Worm (Caenorhabditis elegans) whole organism, L3 larva: Measurements from ENCODE around the gene mboa-6.

Source experiments
- R02D3.7 ChIP-seq: fragments of 150-350 bp; optimal IDR thresholded peaks from 2 replicates; lab custom pipeline; 2014; ENCODE audit warnings: missing biosample characterization, missing genetic modification characterization
- aly-2 ChIP-seq: fragments of 150-350 bp; optimal IDR thresholded peaks from 2 replicates; lab custom pipeline; 2014; ENCODE audit warnings: missing biosample characterization, missing genetic modification characterization
- ama-1 ChIP-seq: fragments of 150-350 bp; optimal IDR thresholded peaks from 2 replicates; lab custom pipeline; 2018
- ceh-16 ChIP-seq: sonication (generic microtip); optimal IDR thresholded peaks from 2 replicates; lab custom pipeline; 2017; ENCODE audit warnings: missing biosample characterization, missing genetic modification characterization
- ceh-28 ChIP-seq: fragments of 150-350 bp; optimal IDR thresholded peaks from 2 replicates; lab custom pipeline; 2014; ENCODE audit warnings: missing biosample characterization, missing genetic modification reagents, missing genetic modification characterization
- ceh-82 ChIP-seq: fragments of 150-350 bp; optimal IDR thresholded peaks from 2 replicates; lab custom pipeline; 2014; ENCODE audit warnings: missing biosample characterization, missing genetic modification characterization
- ceh-9 ChIP-seq: sonication (generic microtip); optimal IDR thresholded peaks from 2 replicates; lab custom pipeline; 2018; ENCODE audit warnings: missing biosample characterization, missing genetic modification characterization
- egl-27 ChIP-seq: sonication (generic microtip); optimal IDR thresholded peaks from 4 replicates; lab custom pipeline; 2017; ENCODE audit warnings: missing biosample characterization, missing genetic modification reagents, missing genetic modification characterization
- elt-2 ChIP-seq: sonication (generic microtip); optimal IDR thresholded peaks from 2 replicates; lab custom pipeline; 2016; ENCODE audit warnings: missing genetic modification reagents, mild to moderate bottlenecking, missing genetic modification characterization, missing compliant biosample characterization
- elt-3 ChIP-seq, 3 experiments: fragments of 150-350 bp in 1 of 3; sonication (generic microtip) in 2 of 3; optimal IDR thresholded peaks; 2 replicates in 2 of 3; 4 replicates in 1 of 3; lab custom pipeline; 2014 to 2017; ENCODE audit warnings: missing biosample characterization in 3 of 3, missing genetic modification characterization in 3 of 3
- fkh-10 ChIP-seq: sonication (generic microtip); optimal IDR thresholded peaks from 2 replicates; lab custom pipeline; 2017; ENCODE audit warnings: missing biosample characterization, missing genetic modification reagents, missing genetic modification characterization
- fkh-2 ChIP-seq: fragments of 150-350 bp; optimal IDR thresholded peaks from 2 replicates; lab custom pipeline; 2014; ENCODE audit warnings: missing biosample characterization, missing genetic modification reagents, missing genetic modification characterization
- jun-1 ChIP-seq: fragments of 150-350 bp; optimal IDR thresholded peaks from 2 replicates; lab custom pipeline; 2014; ENCODE audit warnings: missing biosample characterization, missing genetic modification reagents, missing genetic modification characterization
- lin-15B ChIP-seq: fragments of 150-350 bp; optimal IDR thresholded peaks from 2 replicates; lab custom pipeline; 2014; ENCODE audit warnings: missing biosample characterization, missing genetic modification characterization
- lin-39 ChIP-seq: fragments of 150-350 bp; optimal IDR thresholded peaks from 2 replicates; lab custom pipeline; 2018; ENCODE audit warnings: missing biosample characterization, missing genetic modification reagents, missing genetic modification characterization
- lsy-12 ChIP-seq: sonication (generic microtip); optimal IDR thresholded peaks from 2 replicates; lab custom pipeline; 2016; ENCODE audit warnings: mild to moderate bottlenecking, missing genetic modification characterization, missing compliant biosample characterization
- nhr-11 ChIP-seq: fragments of 150-350 bp; optimal IDR thresholded peaks from 2 replicates; lab custom pipeline; 2014; ENCODE audit warnings: missing biosample characterization, missing genetic modification characterization
- nhr-12 ChIP-seq: fragments of 150-350 bp; optimal IDR thresholded peaks from 2 replicates; lab custom pipeline; 2014; ENCODE audit warnings: missing biosample characterization, missing genetic modification characterization
- nhr-23 ChIP-seq: fragments of 150-350 bp; optimal IDR thresholded peaks from 2 replicates; lab custom pipeline; 2014; ENCODE audit warnings: missing biosample characterization, missing genetic modification reagents, missing genetic modification characterization
- nhr-25 ChIP-seq: sonication (generic microtip); optimal IDR thresholded peaks from 2 replicates; lab custom pipeline; 2017; ENCODE audit warnings: missing biosample characterization, missing genetic modification characterization
- nhr-28 ChIP-seq: fragments of 150-350 bp; optimal IDR thresholded peaks from 2 replicates; lab custom pipeline; 2014; ENCODE audit warnings: missing biosample characterization, missing genetic modification characterization
- nhr-43 ChIP-seq: sonication (generic microtip); optimal IDR thresholded peaks from 2 replicates; lab custom pipeline; 2016; ENCODE audit warnings: mild to moderate bottlenecking, missing genetic modification characterization, missing compliant biosample characterization; ENCODE audit not compliant: poor library complexity, severe bottlenecking
- nhr-77 ChIP-seq: fragments of 150-350 bp; optimal IDR thresholded peaks from 2 replicates; lab custom pipeline; 2014; ENCODE audit warnings: missing biosample characterization, missing genetic modification characterization
- pha-4 ChIP-seq: fragments of 150-350 bp; optimal IDR thresholded peaks from 2 replicates; lab custom pipeline; 2014; ENCODE audit warnings: missing biosample characterization, missing genetic modification reagents, missing genetic modification characterization
- pqm-1 ChIP-seq: fragments of 150-350 bp; optimal IDR thresholded peaks from 2 replicates; lab custom pipeline; 2017; ENCODE audit warnings: missing biosample characterization, missing genetic modification characterization, inconsistent platforms
- sea-2 ChIP-seq: fragments of 150-350 bp; sonication (generic microtip); optimal IDR thresholded peaks from 4 replicates; lab custom pipeline; 2014; ENCODE audit warnings: missing biosample characterization, missing genetic modification reagents, missing genetic modification characterization
- skn-1 ChIP-seq: fragments of 150-350 bp; optimal IDR thresholded peaks from 2 replicates; lab custom pipeline; 2014; ENCODE audit warnings: missing biosample characterization, missing genetic modification characterization
- snpc-4 ChIP-seq: fragments of 150-350 bp; optimal IDR thresholded peaks from 2 replicates; lab custom pipeline; 2014; ENCODE audit warnings: missing biosample characterization, missing genetic modification characterization
- tbx-2 ChIP-seq: sonication (generic microtip); optimal IDR thresholded peaks from 2 replicates; lab custom pipeline; 2016; ENCODE audit warnings: mild to moderate bottlenecking, missing genetic modification characterization, missing compliant biosample characterization
- unc-62 ChIP-seq: fragments of 150-350 bp; sonication (generic microtip); optimal IDR thresholded peaks from 4 replicates; lab custom pipeline; 2014; ENCODE audit warnings: missing biosample characterization, missing genetic modification reagents, missing genetic modification characterization
- zag-1 ChIP-seq: fragments of 150-350 bp; optimal IDR thresholded peaks from 2 replicates; lab custom pipeline; 2014; ENCODE audit warnings: missing biosample characterization, missing genetic modification characterization
- ztf-11 ChIP-seq: fragments of 150-350 bp; optimal IDR thresholded peaks from 2 replicates; lab custom pipeline; 2014; ENCODE audit warnings: missing biosample characterization, missing genetic modification characterization

The mboa-6 gene

ce11 chrIII:1989940-1990339 is 28.2 kb upstream of the mboa-6 start:
- TF ChIP-seq ceh-28, result no peak
- no peak for TF ChIP-seq nhr-23
- no peak for TF ChIP-seq unc-62
- TF ChIP-seq nhr-77 (tag; lab: Kevin White, UChicago), result no peak
- no peak for TF ChIP-seq sea-2 (GFP tag; lab: Kevin White, UChicago)
- no peak for TF ChIP-seq jun-1 (tag; lab: Kevin White, UChicago)
- no peak for TF ChIP-seq lsy-12 (tag; lab: Kevin White, UChicago)
- TF ChIP-seq R02D3.7 (tag; lab: Kevin White, UChicago), result no peak
- TF ChIP-seq ztf-11 (tag; lab: Kevin White, UChicago), result no peak
- no peak for TF ChIP-seq ceh-82 (tag; lab: Kevin White, UChicago)
- no peak for TF ChIP-seq aly-2 (tag; lab: Kevin White, UChicago)
- TF ChIP-seq elt-3 (tag; optimal IDR thresholded peaks at IDR 0.05; lab: Kevin White, UChicago), result no peak
- no peak for TF ChIP-seq ceh-16 (tag; lab: Kevin White, UChicago)
- no peak for TF ChIP-seq lin-39 (tag; lab: Kevin White, UChicago)
- TF ChIP-seq zag-1 (tag; lab: Kevin White, UChicago), result no peak
- TF ChIP-seq ceh-9 (tag; lab: Kevin White, UChicago), result no peak
- no peak for TF ChIP-seq pha-4 (tag; lab: Kevin White, UChicago)
- TF ChIP-seq fkh-2 (tag; lab: Kevin White, UChicago), result no peak

- no peak for TF ChIP-seq tbx-2 (tag; lab: Kevin White, UChicago)
- TF ChIP-seq, all 47 proteins: peak for 0
Observed at ce11 chrIII:1987693-1988092, 25.9 kb upstream of the mboa-6 start, which contains the start of gene Y39A3B.8. Gene Y39A3B.8, plus strand, starts transcription at chrIII:1987993.

- TF ChIP-seq nhr-77 (tag; lab: Kevin White, UChicago), result no peak
- TF ChIP-seq ceh-82 (tag; lab: Kevin White, UChicago), result no peak
- no peak for TF ChIP-seq nhr-11 (tag; lab: Kevin White, UChicago)
- TF ChIP-seq nhr-43 (tag; lab: Kevin White, UChicago), result no peak
- TF ChIP-seq elt-3 (tag; optimal IDR thresholded peaks at IDR 0.05; lab: Kevin White, UChicago), result no peak
- TF ChIP-seq tbx-2 (tag; lab: Kevin White, UChicago), result no peak
- TF ChIP-seq jun-1 (tag; lab: Kevin White, UChicago), result no peak
- no peak for TF ChIP-seq skn-1 (tag; lab: Kevin White, UChicago)
- no peak for TF ChIP-seq lin-39 (tag; lab: Kevin White, UChicago)
- no peak for TF ChIP-seq ama-1 (lab: Kevin White, UChicago)
- TF ChIP-seq nhr-23, result no peak
- TF ChIP-seq nhr-12 (tag; lab: Kevin White, UChicago), result no peak
Observed at ce11 chrIII:1984860-1985259, 23.1 kb upstream of the mboa-6 start, which contains the start of gene Y39A3B.7. Gene Y39A3B.7, minus strand, starts transcription at chrIII:1984960.

- no peak for TF ChIP-seq egl-27 (tag; lab: Kevin White, UChicago)
- no peak for TF ChIP-seq nhr-23
- no peak for TF ChIP-seq nhr-25
- TF ChIP-seq fkh-2 (tag; lab: Kevin White, UChicago), result no peak
- TF ChIP-seq R02D3.7 (tag; lab: Kevin White, UChicago), result no peak
- TF ChIP-seq nhr-43 (tag; lab: Kevin White, UChicago), result no peak
Observed at ce11 chrIII:1982597-1983244, 21.0 kb upstream of the mboa-6 start, which contains the start of gene srd-66. Gene srd-66, minus strand, starts transcription at chrIII:1982647.

ce11 chrIII:1981467-1981866 is 19.7 kb upstream of the mboa-6 start:
- TF ChIP-seq nhr-28 (tag; lab: Kevin White, UChicago) (no peak), fkh-10 (GFP tag; lab: Kevin White, UChicago) (no peak), pqm-1 (tag; lab: Kevin White, UChicago) (no peak), lin-15B (tag; lab: Kevin White, UChicago) (no peak), aly-2 (tag; lab: Kevin White, UChicago) (no peak), fkh-2 (tag; lab: Kevin White, UChicago) (no peak), elt-2 (tag; lab: Kevin White, UChicago) (no peak), nhr-25 (no peak), R02D3.7 (tag; lab: Kevin White, UChicago) (no peak), snpc-4 (tag; lab: Kevin White, UChicago) (no peak)
